Fruit fly (Drosophila melanogaster): ENCODE data around the gene CG14671.

DNA sequence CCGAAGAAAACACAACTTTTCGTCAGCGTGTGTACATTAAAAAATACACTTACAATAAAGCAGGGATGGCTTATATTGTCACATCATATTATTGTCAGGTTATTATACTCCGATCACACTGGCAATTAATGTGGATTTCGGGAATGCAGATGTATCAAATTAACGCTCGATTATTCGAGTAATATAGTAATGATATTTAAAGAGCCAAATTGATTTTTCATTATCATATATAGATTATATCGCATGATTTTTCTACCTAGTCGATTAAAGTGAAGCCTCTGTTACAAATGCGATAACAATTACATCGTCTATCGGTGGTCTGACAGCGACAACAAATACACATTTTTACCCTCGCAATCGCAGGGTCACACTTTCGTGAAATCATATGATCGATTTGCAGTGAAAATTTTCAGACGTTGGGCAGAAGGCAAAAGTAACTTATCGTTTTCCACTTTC is 26.8 kb upstream of the CG14671 start, which contains the start of the genes noi and Vha26:
- TF ChIP-seq CG9948 (tag; optimal IDR thresholded peaks at IDR 0.05) = no peak
- no peak for TF ChIP-seq fd96Ca (GFP tag; IDR thresholded peaks at IDR 0.05)
- no peak for TF ChIP-seq CG32121 (GFP tag; IDR thresholded peaks at IDR 0.05)
- no peak for TF ChIP-seq Snoo (tag; optimal IDR thresholded peaks at IDR 0.05)
- TF ChIP-seq EcR (GFP tag; optimal IDR thresholded peaks at IDR 0.05) = no peak
- no peak for TF ChIP-seq Pif1B (GFP tag; optimal IDR thresholded peaks at IDR 0.05)
- no peak for TF ChIP-seq Pif1A (GFP tag; optimal IDR thresholded peaks at IDR 0.05)
- no peak for TF ChIP-seq CG4496 (GFP tag; IDR thresholded peaks at IDR 0.05)
- TF ChIP-seq CG17806 (tag; optimal IDR thresholded peaks at IDR 0.05) = no peak
- no peak for TF ChIP-seq CG12605 (GFP tag; IDR thresholded peaks at IDR 0.05)

All from whole organism, pupa.